Worm (Caenorhabditis elegans) whole organism, midembryonic: ENCODE measurements around the gene ZC13.2.

Source experiments
- T22C8.4 ChIP-seq: fragments of 200-800 bp; sonication (Bioruptor generic); IDR thresholded peaks from 2 replicates; pipeline ENCODE4 v1.3.6; 2022; ENCODE audit warnings: missing genetic modification characterization, missing compliant biosample characterization
- flt-1 ChIP-seq: fragments of 200-800 bp; sonication (Bioruptor generic); IDR thresholded peaks from 2 replicates; pipeline ENCODE4 v1.3.6; 2022; ENCODE audit warnings: missing genetic modification characterization, missing compliant biosample characterization
- med-1 ChIP-seq: sonication (generic microtip); optimal IDR thresholded peaks from 2 replicates; lab custom pipeline; 2017; ENCODE audit warnings: missing genetic modification characterization, mild to moderate bottlenecking, missing compliant biosample characterization, antibody characterized with exemption, missing genetic modification reagents; ENCODE audit not compliant: insufficient read depth

DNA sequence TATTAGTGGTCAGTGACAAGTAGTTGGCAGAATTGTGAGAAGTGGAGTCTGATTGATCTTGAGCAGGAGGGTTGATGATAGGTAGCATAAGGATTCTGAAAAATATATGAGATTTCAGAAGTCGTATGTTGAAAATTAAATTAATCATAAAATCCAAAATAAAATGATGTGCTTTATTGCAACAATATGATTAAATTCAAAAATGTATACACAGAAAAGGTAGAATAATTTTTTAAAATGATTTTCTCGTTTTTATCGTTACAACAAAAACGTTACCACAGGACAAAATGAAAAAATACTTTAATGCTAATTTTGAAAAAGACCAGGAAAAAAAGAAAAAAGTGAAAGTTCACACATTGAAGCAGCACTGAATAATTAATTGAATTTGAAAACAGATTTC lies 22.0 kb downstream of the ZC13.2 start, which contains the start of gene ZC13.10:
- TF ChIP-seq T22C8.4 = no peak
- no peak for TF ChIP-seq flt-1
- TF ChIP-seq med-1 (GFP tag; lab: Kevin White, UChicago) = no peak
